Worm (Caenorhabditis elegans) whole organism, L1 larva: ENCODE measurements around the gene pek-1.

Source experiments
- ama-1 ChIP-seq: fragments of 150-350 bp; optimal IDR thresholded peaks from 2 replicates; lab custom pipeline; 2014
- hlh-4 ChIP-seq: sonication (generic microtip); optimal IDR thresholded peaks from 2 replicates; lab custom pipeline; 2016; ENCODE audit warnings: mild to moderate bottlenecking, missing genetic modification characterization, missing compliant biosample characterization
- irx-1 ChIP-seq: sonication (generic microtip); optimal IDR thresholded peaks from 2 replicates; lab custom pipeline; 2016; ENCODE audit warnings: missing genetic modification characterization, missing compliant biosample characterization
- lin-13 ChIP-seq: fragments of 150-350 bp; optimal IDR thresholded peaks from 2 replicates; lab custom pipeline; 2014; ENCODE audit warnings: missing biosample characterization, missing genetic modification reagents, missing genetic modification characterization
- mdl-1 ChIP-seq, 2 experiments: fragments of 150-350 bp; optimal IDR thresholded peaks; 2 replicates each; lab custom pipeline; 2014 to 2017; ENCODE audit warnings: missing biosample characterization in 2 of 2, missing genetic modification characterization in 2 of 2, inconsistent platforms in 1 of 2
- nhr-28 ChIP-seq: fragments of 150-350 bp; optimal IDR thresholded peaks from 2 replicates; lab custom pipeline; 2014; ENCODE audit warnings: missing biosample characterization, missing genetic modification characterization
- pqm-1 ChIP-seq: sonication (generic microtip); optimal IDR thresholded peaks from 3 replicates; lab custom pipeline; 2017; ENCODE audit warnings: missing biosample characterization, missing genetic modification characterization
- snu-23 ChIP-seq: sonication (generic microtip); optimal IDR thresholded peaks from 2 replicates; lab custom pipeline; 2016; ENCODE audit warnings: missing genetic modification characterization, missing compliant biosample characterization
- tbx-2 ChIP-seq: sonication (generic microtip); optimal IDR thresholded peaks from 2 replicates; lab custom pipeline; 2016; ENCODE audit warnings: missing genetic modification characterization, missing compliant biosample characterization
- unc-86 ChIP-seq: sonication (generic microtip); optimal IDR thresholded peaks from 2 replicates; lab custom pipeline; 2016; ENCODE audit warnings: missing genetic modification characterization, missing compliant biosample characterization
- zag-1 ChIP-seq: fragments of 150-350 bp; optimal IDR thresholded peaks from 2 replicates; lab custom pipeline; 2014; ENCODE audit warnings: missing biosample characterization, missing genetic modification characterization

DNA sequence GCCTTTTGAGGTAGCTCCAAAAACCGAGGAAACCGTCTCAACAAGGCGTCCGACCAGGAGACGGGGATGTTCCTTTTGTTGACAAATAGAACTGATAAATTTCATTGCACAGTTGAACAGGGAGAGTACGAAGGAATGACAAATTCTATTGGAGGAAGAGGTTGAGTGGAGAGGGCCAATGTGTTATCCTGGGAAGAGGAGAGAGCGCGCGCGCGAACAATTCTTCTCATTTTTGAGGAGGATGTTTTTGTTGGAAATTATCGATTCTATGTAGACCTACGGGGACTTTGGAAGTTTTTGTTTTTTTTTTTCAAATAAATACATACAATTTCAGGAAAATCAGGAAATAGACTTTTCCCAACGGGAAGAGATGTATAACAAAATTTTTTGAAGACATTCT is 23.0 kb upstream of the pek-1 start:
- no peak for TF ChIP-seq unc-86 (tag; lab: Kevin White, UChicago)
- TF ChIP-seq pqm-1 (tag; lab: Kevin White, UChicago): no peak
- no peak for TF ChIP-seq ama-1 (lab: Kevin White, UChicago)
- TF ChIP-seq lin-13: no peak
- no peak for TF ChIP-seq nhr-28 (tag; lab: Kevin White, UChicago)
- no peak for TF ChIP-seq zag-1
- TF ChIP-seq mdl-1 (tag; optimal IDR thresholded peaks at IDR 0.05; lab: Kevin White, UChicago): no peak
- no peak for TF ChIP-seq tbx-2 (tag; lab: Kevin White, UChicago)
- TF ChIP-seq irx-1 (tag; lab: Kevin White, UChicago): no peak
- no peak for TF ChIP-seq hlh-4
- TF ChIP-seq snu-23 (GFP tag; lab: Kevin White, UChicago): no peak
